Fruit fly (Drosophila melanogaster) whole organism, embryonic: ENCODE results near the gene Rab6.
A peak's percentile ranks its signal among the peaks of the same experiment; 100 is the strongest.

ENCODE experiments used
- Ada2b ChIP-seq: fragments of 200-800 bp; sonication (Bioruptor generic); IDR thresholded peaks from 2 replicates; pipeline ENCODE4 v1.3.6; 2022; ENCODE audit warnings: missing biosample characterization, missing genetic modification characterization
- CG10321 ChIP-seq: fragments of 200-800 bp; sonication (Bioruptor generic); IDR thresholded peaks from 2 replicates; pipeline ENCODE4 v1.3.6; 2022; ENCODE audit warnings: missing biosample characterization, missing genetic modification characterization
- CG10462 ChIP-seq: fragments of 200-800 bp; sonication (Bioruptor generic); optimal IDR thresholded peaks from 2 replicates; lab custom pipeline; 2016; ENCODE audit warnings: missing biosample characterization, missing genetic modification characterization
- CG12219 ChIP-seq: fragments of 200-800 bp; sonication (Bioruptor generic); optimal IDR thresholded peaks from 3 replicates; lab custom pipeline; 2018; ENCODE audit warnings: missing biosample characterization, mild to moderate bottlenecking, missing genetic modification characterization
- CG12744 ChIP-seq: fragments of 200-800 bp; sonication (Bioruptor generic); optimal IDR thresholded peaks from 2 replicates; lab custom pipeline; 2016; ENCODE audit warnings: missing biosample characterization, missing genetic modification characterization
- CG12769 ChIP-seq: fragments of 200-800 bp; sonication (Bioruptor generic); optimal IDR thresholded peaks from 2 replicates; lab custom pipeline; 2019; ENCODE audit warnings: missing biosample characterization, mild to moderate bottlenecking, missing genetic modification characterization, moderate library complexity
- CG15073 ChIP-seq: fragments of 200-800 bp; sonication (Bioruptor generic); optimal IDR thresholded peaks from 2 replicates; lab custom pipeline; 2016; ENCODE audit warnings: missing biosample characterization, missing genetic modification characterization
- CG15696 ChIP-seq: fragments of 200-800 bp; sonication (Bioruptor generic); optimal IDR thresholded peaks from 2 replicates; lab custom pipeline; 2019; ENCODE audit warnings: missing biosample characterization, mild to moderate bottlenecking, missing genetic modification characterization, moderate library complexity
- CG17328 ChIP-seq: fragments of 200-800 bp; sonication (Bioruptor generic); IDR thresholded peaks from 2 replicates; pipeline ENCODE4 v1.3.6; 2022; ENCODE audit warnings: missing biosample characterization, missing genetic modification characterization
- CG17568 ChIP-seq: fragments of 200-800 bp; sonication (Bioruptor generic); optimal IDR thresholded peaks from 2 replicates; lab custom pipeline; 2018; ENCODE audit warnings: missing biosample characterization, mild to moderate bottlenecking, missing genetic modification characterization, moderate library complexity
- CG17829 ChIP-seq: fragments of 200-800 bp; optimal IDR thresholded peaks from 2 replicates; lab custom pipeline; 2019; ENCODE audit warnings: missing biosample characterization, mild to moderate bottlenecking, missing genetic modification characterization, moderate library complexity
- CG1792 ChIP-seq: fragments of 200-800 bp; sonication (Bioruptor generic); optimal IDR thresholded peaks from 2 replicates; lab custom pipeline; 2016; ENCODE audit warnings: missing biosample characterization, missing genetic modification characterization
- CG31365 ChIP-seq: fragments of 200-800 bp; sonication (Bioruptor generic); optimal IDR thresholded peaks from 2 replicates; lab custom pipeline; 2018; ENCODE audit warnings: missing biosample characterization, mild to moderate bottlenecking, missing genetic modification characterization
- CG34422 ChIP-seq: fragments of 200-800 bp; sonication (Bioruptor generic); IDR thresholded peaks from 3 replicates; pipeline ENCODE4 v1.3.6; 2022; ENCODE audit warnings: missing biosample characterization, missing genetic modification characterization
- CG3838 ChIP-seq: fragments of 200-800 bp; sonication (Bioruptor generic); optimal IDR thresholded peaks from 3 replicates; lab custom pipeline; 2016; ENCODE audit warnings: missing biosample characterization, missing genetic modification characterization
- CG4328 ChIP-seq: fragments of 200-800 bp; sonication (Bioruptor generic); optimal IDR thresholded peaks from 3 replicates; lab custom pipeline; 2017; ENCODE audit warnings: missing biosample characterization, missing genetic modification reagents, missing genetic modification characterization
- CG4360 ChIP-seq: fragments of 200-800 bp; sonication (Bioruptor generic); IDR thresholded peaks from 2 replicates; pipeline ENCODE4 v1.3.6; 2022; ENCODE audit warnings: missing biosample characterization, missing genetic modification characterization
- CG4404 ChIP-seq: fragments of 200-800 bp; sonication (Bioruptor generic); IDR thresholded peaks from 2 replicates; pipeline ENCODE4 v1.3.6; 2022; ENCODE audit warnings: missing biosample characterization, missing genetic modification characterization
- CG7963 ChIP-seq: fragments of 200-800 bp; sonication (Bioruptor generic); IDR thresholded peaks from 3 replicates; pipeline ENCODE4 v1.3.6; 2022; ENCODE audit warnings: missing biosample characterization, missing genetic modification characterization; ENCODE audit not compliant: partially characterized antibody
- CG8089 ChIP-seq: fragments of 200-800 bp; sonication (Bioruptor generic); optimal IDR thresholded peaks from 3 replicates; lab custom pipeline; 2016; ENCODE audit warnings: missing biosample characterization, missing genetic modification characterization
- CG9932 ChIP-seq: fragments of 200-800 bp; sonication (Bioruptor generic); IDR thresholded peaks from 2 replicates; pipeline ENCODE4 v1.3.6; 2022; ENCODE audit warnings: missing biosample characterization, missing genetic modification characterization
- D19A ChIP-seq: fragments of 200-800 bp; optimal IDR thresholded peaks from 3 replicates; lab custom pipeline; 2019; ENCODE audit warnings: missing biosample characterization, mild to moderate bottlenecking, missing genetic modification characterization, moderate library complexity
- Dip3 ChIP-seq: fragments of 200-800 bp; sonication (Bioruptor generic); optimal IDR thresholded peaks from 3 replicates; lab custom pipeline; 2016; ENCODE audit warnings: missing biosample characterization, missing genetic modification characterization
- Fer2 ChIP-seq: fragments of 200-800 bp; sonication (Bioruptor generic); optimal IDR thresholded peaks from 2 replicates; lab custom pipeline; 2018; ENCODE audit warnings: missing biosample characterization, mild to moderate bottlenecking, missing genetic modification characterization, moderate library complexity
- HLH4C ChIP-seq: fragments of 200-800 bp; sonication (Bioruptor generic); IDR thresholded peaks from 3 replicates; pipeline ENCODE4 v1.3.6; 2022; ENCODE audit warnings: missing biosample characterization, missing genetic modification characterization; ENCODE audit not compliant: partially characterized antibody
- Hand ChIP-seq: fragments of 200-800 bp; sonication (Bioruptor generic); optimal IDR thresholded peaks from 2 replicates; lab custom pipeline; 2017; ENCODE audit warnings: mild to moderate bottlenecking, missing biosample characterization, missing genetic modification reagents, missing genetic modification characterization
- Hmr ChIP-seq: fragments of 200-800 bp; sonication (Bioruptor generic); optimal IDR thresholded peaks from 3 replicates; lab custom pipeline; 2017; ENCODE audit warnings: mild to moderate bottlenecking, missing biosample characterization, missing genetic modification reagents, missing genetic modification characterization
- Hmx ChIP-seq: fragments of 200-800 bp; sonication (Bioruptor generic); optimal IDR thresholded peaks from 2 replicates; lab custom pipeline; 2016; ENCODE audit warnings: missing biosample characterization, missing genetic modification characterization
- Hr39 ChIP-seq: fragments of >200 bp; optimal IDR thresholded peaks from 2 replicates; lab custom pipeline; 2017
- Mes4 ChIP-seq: fragments of 200-800 bp; sonication (Bioruptor generic); optimal IDR thresholded peaks from 2 replicates; lab custom pipeline; 2016; ENCODE audit warnings: missing biosample characterization, missing genetic modification characterization
- Rx ChIP-seq: fragments of 200-800 bp; sonication (Bioruptor generic); IDR thresholded peaks from 2 replicates; pipeline ENCODE4 v1.3.6; 2022; ENCODE audit warnings: missing biosample characterization, missing genetic modification characterization
- Six4 ChIP-seq: fragments of 200-800 bp; sonication (Bioruptor generic); optimal IDR thresholded peaks from 2 replicates; lab custom pipeline; 2016; ENCODE audit warnings: missing biosample characterization, missing genetic modification characterization
- Vsx1 ChIP-seq: fragments of 200-800 bp; sonication (Bioruptor generic); optimal IDR thresholded peaks from 2 replicates; lab custom pipeline; 2017; ENCODE audit warnings: missing biosample characterization, mild to moderate bottlenecking, missing genetic modification characterization, missing genetic modification reagents
- YL-1 ChIP-seq: fragments of 200-800 bp; sonication (Bioruptor generic); optimal IDR thresholded peaks from 3 replicates; lab custom pipeline; 2017; ENCODE audit warnings: missing biosample characterization, mild to moderate bottlenecking, missing genetic modification characterization
- danr ChIP-seq: fragments of 200-800 bp; sonication (Bioruptor generic); IDR thresholded peaks from 2 replicates; pipeline ENCODE4 v1.3.6; 2022; ENCODE audit warnings: missing biosample characterization, missing genetic modification characterization
- dati ChIP-seq: fragments of 200-800 bp; sonication (Bioruptor generic); IDR thresholded peaks from 2 replicates; pipeline ENCODE4 v1.3.6; 2022; ENCODE audit warnings: missing biosample characterization, missing genetic modification characterization
- dysf ChIP-seq: fragments of 200-800 bp; sonication (Bioruptor generic); IDR thresholded peaks from 3 replicates; pipeline ENCODE4 v1.3.6; 2022; ENCODE audit warnings: missing biosample characterization, missing genetic modification characterization
- eve ChIP-seq, 2 experiments: fragments of >200 bp; optimal IDR thresholded peaks; 2 replicates each; lab custom pipeline; 2017; ENCODE audit warnings: missing biosample characterization in 2 of 2, missing genetic modification characterization in 2 of 2
- hb ChIP-seq: fragments of 200-800 bp; sonication (Bioruptor generic); IDR thresholded peaks from 3 replicates; pipeline ENCODE4 v1.3.6; 2022; ENCODE audit warnings: missing biosample characterization, missing genetic modification characterization; ENCODE audit not compliant: partially characterized antibody
- lilli ChIP-seq: fragments of 200-800 bp; sonication (Bioruptor generic); optimal IDR thresholded peaks from 3 replicates; lab custom pipeline; 2016; ENCODE audit warnings: missing biosample characterization, missing genetic modification characterization
- mld ChIP-seq: fragments of 200-800 bp; sonication (Bioruptor generic); IDR thresholded peaks from 3 replicates; pipeline ENCODE4 v1.3.6; 2022; ENCODE audit warnings: missing biosample characterization, missing genetic modification characterization; ENCODE audit not compliant: partially characterized antibody
- nmo ChIP-seq: fragments of 200-800 bp; sonication (Bioruptor generic); optimal IDR thresholded peaks from 2 replicates; lab custom pipeline; 2018; ENCODE audit warnings: missing biosample characterization, mild to moderate bottlenecking, missing genetic modification characterization, moderate library complexity
- pb ChIP-seq: fragments of 200-800 bp; sonication (Bioruptor generic); optimal IDR thresholded peaks from 3 replicates; lab custom pipeline; 2016; ENCODE audit warnings: missing biosample characterization, missing genetic modification characterization
- phol ChIP-seq: fragments of 200-800 bp; sonication (Bioruptor generic); optimal IDR thresholded peaks from 3 replicates; lab custom pipeline; 2018; ENCODE audit warnings: missing biosample characterization, mild to moderate bottlenecking, missing genetic modification characterization, moderate library complexity
- pnt ChIP-seq: fragments of 200-800 bp; sonication (Bioruptor generic); optimal IDR thresholded peaks from 3 replicates; lab custom pipeline; 2016; ENCODE audit warnings: missing biosample characterization, missing genetic modification characterization
- sob ChIP-seq: fragments of 200-800 bp; sonication (Bioruptor generic); IDR thresholded peaks from 2 replicates; pipeline ENCODE4 v1.3.6; 2022; ENCODE audit warnings: missing biosample characterization, missing genetic modification characterization
- tap ChIP-seq: fragments of 200-800 bp; optimal IDR thresholded peaks from 3 replicates; lab custom pipeline; 2019; ENCODE audit warnings: missing biosample characterization, mild to moderate bottlenecking, missing genetic modification characterization, moderate library complexity
- tin ChIP-seq: fragments of 200-800 bp; sonication (Bioruptor generic); optimal IDR thresholded peaks from 3 replicates; lab custom pipeline; 2016; ENCODE audit warnings: missing biosample characterization, missing genetic modification characterization
- tio ChIP-seq: fragments of 200-800 bp; sonication (Bioruptor generic); optimal IDR thresholded peaks from 2 replicates; lab custom pipeline; 2017; ENCODE audit warnings: missing biosample characterization, missing genetic modification characterization, inconsistent platforms
- tup ChIP-seq: fragments of 200-800 bp; sonication (Bioruptor generic); optimal IDR thresholded peaks from 2 replicates; lab custom pipeline; 2016; ENCODE audit warnings: missing biosample characterization, mild to moderate bottlenecking, missing genetic modification characterization, moderate library complexity
- tx ChIP-seq: fragments of 200-800 bp; sonication (Bioruptor generic); optimal IDR thresholded peaks from 2 replicates; lab custom pipeline; 2016; ENCODE audit warnings: missing biosample characterization, missing genetic modification characterization
- unc-4 ChIP-seq: fragments of 200-800 bp; sonication (Bioruptor generic); IDR thresholded peaks from 2 replicates; pipeline ENCODE4 v1.3.6; 2022; ENCODE audit warnings: missing biosample characterization, missing genetic modification characterization; ENCODE audit not compliant: partially characterized antibody

Gene Rab6

dm6 chr2L:12096396-12096813 is 12.5 kb downstream of the Rab6 start, which contains the start of the genes CG6712 and Mt2 (continued):
- TF ChIP-seq tap (tag; lab: Kevin White, UChicago), result no peak
- TF ChIP-seq CG4360 (GFP tag; lab: Robert Waterston, UW), result no peak
- no peak for TF ChIP-seq CG15696 (tag; lab: Kevin White, UChicago)
- no peak for TF ChIP-seq pnt (GFP tag; lab: Kevin White, UChicago)
- no peak for TF ChIP-seq Hmx (GFP tag; lab: Kevin White, UChicago)
- 0 out of 3 replicates have a peak, but pooled peaks have one; percentile 7 for TF ChIP-seq dysf (GFP tag; lab: Robert Waterston, UW)
- no peak for TF ChIP-seq CG1792 (GFP tag; lab: Kevin White, UChicago)
- no peak for TF ChIP-seq CG10462 (GFP tag; lab: Kevin White, UChicago)
- TF ChIP-seq hb (GFP tag; lab: Robert Waterston, UW), result no peak
- no peak for TF ChIP-seq Hr39 (lab: Kevin White, UChicago)
- TF ChIP-seq dati (GFP tag; lab: Robert Waterston, UW), result no peak
- no peak for TF ChIP-seq CG12219 (GFP tag; lab: Kevin White, UChicago)
- no peak for TF ChIP-seq CG17568 (GFP tag; lab: Kevin White, UChicago)
- no peak for TF ChIP-seq CG12744 (GFP tag; lab: Kevin White, UChicago)
- no peak for TF ChIP-seq mld (GFP tag; lab: Robert Waterston, UW)
- no peak for TF ChIP-seq Six4 (GFP tag; lab: Kevin White, UChicago)
- peak; percentile 83 for TF ChIP-seq YL-1 (GFP tag; lab: Kevin White, UChicago)
- no peak for TF ChIP-seq CG17328 (GFP tag; lab: Robert Waterston, UW)
- TF ChIP-seq CG12769 (tag; lab: Kevin White, UChicago), result no peak
- TF ChIP-seq Fer2 (tag; lab: Kevin White, UChicago), result no peak
- TF ChIP-seq Vsx1, result no peak
- no peak for TF ChIP-seq Hmr (GFP tag; lab: Kevin White, UChicago)
- no peak for TF ChIP-seq CG15073 (GFP tag; lab: Kevin White, UChicago)
- TF ChIP-seq D19A (tag; lab: Kevin White, UChicago), result no peak
- no peak for TF ChIP-seq CG7963 (GFP tag; lab: Robert Waterston, UW)
- TF ChIP-seq pb, result no peak
- no peak for TF ChIP-seq tx (GFP tag; lab: Kevin White, UChicago)
- no peak for TF ChIP-seq CG8089 (GFP tag; lab: Kevin White, UChicago)
- no peak for TF ChIP-seq CG17829 (tag; lab: Kevin White, UChicago)
- TF ChIP-seq CG9932 (GFP tag; lab: Robert Waterston, UW), result peak; percentile 22; the same call in 1 of the 2 replicates
- TF ChIP-seq tio (GFP tag; lab: Kevin White, UChicago), result no peak
- TF ChIP-seq eve (GFP tag; optimal IDR thresholded peaks at IDR 0.05; lab: Kevin White, UChicago), result no peak
- no peak for TF ChIP-seq CG10321 (GFP tag; lab: Robert Waterston, UW)
- peak; percentile 20 for TF ChIP-seq lilli
- no peak for TF ChIP-seq Hand
- TF ChIP-seq CG4328, result no peak
- TF ChIP-seq Dip3 (GFP tag; lab: Kevin White, UChicago), result no peak
- no peak for TF ChIP-seq CG4404 (GFP tag; lab: Robert Waterston, UW)
- no peak for TF ChIP-seq CG31365
- TF ChIP-seq Ada2b, result no peak
- TF ChIP-seq tin (GFP tag; lab: Kevin White, UChicago), result no peak
- no peak for TF ChIP-seq Rx
- TF ChIP-seq Mes4, result no peak
- peak; percentile 19 for TF ChIP-seq phol
- peak; percentile 80; the same call in 1 of the 3 replicates for TF ChIP-seq CG34422
- TF ChIP-seq HLH4C (GFP tag; lab: Robert Waterston, UW), result no peak
- TF ChIP-seq unc-4 (GFP tag; lab: Robert Waterston, UW), result no peak
- TF ChIP-seq tup (GFP tag; lab: Kevin White, UChicago), result no peak
- no peak for TF ChIP-seq CG3838
- no peak for TF ChIP-seq danr (GFP tag; lab: Robert Waterston, UW)
- TF ChIP-seq nmo (GFP tag; lab: Kevin White, UChicago), result peak; percentile 5
- peak; percentile 36; the same call in 1 of the 2 replicates for TF ChIP-seq sob
